Fruit fly (Drosophila melanogaster): Measurements from ENCODE around the gene Fancl.

DNA sequence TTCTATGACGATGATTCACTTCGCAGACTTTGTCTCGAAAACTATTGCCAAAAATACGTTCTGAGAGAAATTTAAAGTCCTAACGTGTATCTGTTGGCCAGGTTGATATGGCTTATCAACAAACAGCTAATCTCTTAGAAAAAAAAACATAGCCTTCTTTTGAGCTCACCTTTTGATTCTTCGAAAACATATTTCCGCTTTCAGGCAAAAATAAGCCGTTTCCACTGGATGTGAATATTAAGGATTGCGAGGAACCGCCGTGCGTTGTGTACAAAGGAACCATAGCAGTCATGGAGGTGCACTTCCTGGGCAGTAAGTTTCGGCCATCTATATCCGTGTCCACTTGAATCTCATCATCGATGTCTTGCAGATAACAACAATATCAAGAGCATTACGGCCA lies 890 bp upstream of the Fancl start:
- TF ChIP-seq CG8478 (optimal IDR thresholded peaks at IDR 0.05) (no peak), CTCF (optimal IDR thresholded peaks at IDR 0.05) (no peak)

All from S2 (cell line).